Worm (Caenorhabditis elegans) whole organism, L3 larva: ENCODE data around the gene cutl-5.
A peak's percentile ranks its signal among the peaks of the same experiment; 100 is the strongest.

Experiments used
- R02D3.7 ChIP-seq: fragments of 150-350 bp; optimal IDR thresholded peaks from 2 replicates; lab custom pipeline; 2014; ENCODE audit warnings: missing biosample characterization, missing genetic modification characterization
- ZK546.5 ChIP-seq: sonication (generic microtip); optimal IDR thresholded peaks from 2 replicates; lab custom pipeline; 2017; ENCODE audit warnings: missing biosample characterization, missing genetic modification characterization
- aly-2 ChIP-seq: fragments of 150-350 bp; optimal IDR thresholded peaks from 2 replicates; lab custom pipeline; 2014; ENCODE audit warnings: missing biosample characterization, missing genetic modification characterization
- ceh-16 ChIP-seq: sonication (generic microtip); optimal IDR thresholded peaks from 2 replicates; lab custom pipeline; 2017; ENCODE audit warnings: missing biosample characterization, missing genetic modification characterization
- ceh-28 ChIP-seq: fragments of 150-350 bp; optimal IDR thresholded peaks from 2 replicates; lab custom pipeline; 2014; ENCODE audit warnings: missing biosample characterization, missing genetic modification reagents, missing genetic modification characterization
- ceh-82 ChIP-seq: fragments of 150-350 bp; optimal IDR thresholded peaks from 2 replicates; lab custom pipeline; 2014; ENCODE audit warnings: missing biosample characterization, missing genetic modification characterization
- ceh-9 ChIP-seq: sonication (generic microtip); optimal IDR thresholded peaks from 2 replicates; lab custom pipeline; 2018; ENCODE audit warnings: missing biosample characterization, missing genetic modification characterization
- egl-27 ChIP-seq: sonication (generic microtip); optimal IDR thresholded peaks from 4 replicates; lab custom pipeline; 2017; ENCODE audit warnings: missing biosample characterization, missing genetic modification reagents, missing genetic modification characterization
- egl-5 ChIP-seq: fragments of 150-350 bp; optimal IDR thresholded peaks from 2 replicates; lab custom pipeline; 2017; ENCODE audit warnings: missing biosample characterization, missing genetic modification reagents, missing genetic modification characterization, inconsistent platforms
- elt-1 ChIP-seq: fragments of 150-350 bp; optimal IDR thresholded peaks from 2 replicates; lab custom pipeline; 2014; ENCODE audit warnings: missing biosample characterization, missing genetic modification characterization
- elt-2 ChIP-seq: sonication (generic microtip); optimal IDR thresholded peaks from 2 replicates; lab custom pipeline; 2016; ENCODE audit warnings: missing genetic modification reagents, mild to moderate bottlenecking, missing genetic modification characterization, missing compliant biosample characterization
- elt-3 ChIP-seq, 3 experiments: fragments of 150-350 bp in 1 of 3; sonication (generic microtip) in 2 of 3; optimal IDR thresholded peaks; 2 replicates in 2 of 3; 4 replicates in 1 of 3; lab custom pipeline; 2014 to 2017; ENCODE audit warnings: missing biosample characterization in 3 of 3, missing genetic modification characterization in 3 of 3
- fkh-10 ChIP-seq: sonication (generic microtip); optimal IDR thresholded peaks from 2 replicates; lab custom pipeline; 2017; ENCODE audit warnings: missing biosample characterization, missing genetic modification reagents, missing genetic modification characterization
- fkh-2 ChIP-seq: fragments of 150-350 bp; optimal IDR thresholded peaks from 2 replicates; lab custom pipeline; 2014; ENCODE audit warnings: missing biosample characterization, missing genetic modification reagents, missing genetic modification characterization
- fos-1 ChIP-seq: fragments of 150-350 bp; optimal IDR thresholded peaks from 2 replicates; lab custom pipeline; 2014; ENCODE audit warnings: missing biosample characterization, missing genetic modification characterization
- hmg-11 ChIP-seq: sonication (generic microtip); optimal IDR thresholded peaks from 2 replicates; lab custom pipeline; 2016; ENCODE audit warnings: missing genetic modification characterization, missing compliant biosample characterization
- jun-1 ChIP-seq: fragments of 150-350 bp; optimal IDR thresholded peaks from 2 replicates; lab custom pipeline; 2014; ENCODE audit warnings: missing biosample characterization, missing genetic modification reagents, missing genetic modification characterization
- lin-15B ChIP-seq: fragments of 150-350 bp; optimal IDR thresholded peaks from 2 replicates; lab custom pipeline; 2014; ENCODE audit warnings: missing biosample characterization, missing genetic modification characterization
- lin-39 ChIP-seq: fragments of 150-350 bp; optimal IDR thresholded peaks from 2 replicates; lab custom pipeline; 2018; ENCODE audit warnings: missing biosample characterization, missing genetic modification reagents, missing genetic modification characterization
- mdl-1 ChIP-seq: fragments of 150-350 bp; optimal IDR thresholded peaks from 2 replicates; lab custom pipeline; 2014; ENCODE audit warnings: missing biosample characterization, missing genetic modification characterization
- nfya-1 ChIP-seq: sonication (generic microtip); optimal IDR thresholded peaks from 2 replicates; lab custom pipeline; 2017; ENCODE audit warnings: missing genetic modification characterization, mild to moderate bottlenecking, missing compliant biosample characterization, antibody characterized with exemption, moderate library complexity; ENCODE audit not compliant: insufficient read depth
- nhr-11 ChIP-seq: fragments of 150-350 bp; optimal IDR thresholded peaks from 2 replicates; lab custom pipeline; 2014; ENCODE audit warnings: missing biosample characterization, missing genetic modification characterization
- nhr-237 ChIP-seq: fragments of 150-350 bp; optimal IDR thresholded peaks from 2 replicates; lab custom pipeline; 2014; ENCODE audit warnings: missing biosample characterization, missing genetic modification characterization
- nhr-25 ChIP-seq: sonication (generic microtip); optimal IDR thresholded peaks from 2 replicates; lab custom pipeline; 2017; ENCODE audit warnings: missing biosample characterization, missing genetic modification characterization
- nhr-28 ChIP-seq: fragments of 150-350 bp; optimal IDR thresholded peaks from 2 replicates; lab custom pipeline; 2014; ENCODE audit warnings: missing biosample characterization, missing genetic modification characterization
- nhr-43 ChIP-seq: sonication (generic microtip); optimal IDR thresholded peaks from 2 replicates; lab custom pipeline; 2016; ENCODE audit warnings: mild to moderate bottlenecking, missing genetic modification characterization, missing compliant biosample characterization; ENCODE audit not compliant: poor library complexity, severe bottlenecking
- nhr-76 ChIP-seq: fragments of 150-350 bp; sonication (generic microtip); optimal IDR thresholded peaks from 5 replicates; lab custom pipeline; 2014; ENCODE audit warnings: missing biosample characterization, missing genetic modification characterization
- pha-4 ChIP-seq: fragments of 150-350 bp; optimal IDR thresholded peaks from 2 replicates; lab custom pipeline; 2014; ENCODE audit warnings: missing biosample characterization, missing genetic modification reagents, missing genetic modification characterization
- sea-2 ChIP-seq: fragments of 150-350 bp; sonication (generic microtip); optimal IDR thresholded peaks from 4 replicates; lab custom pipeline; 2014; ENCODE audit warnings: missing biosample characterization, missing genetic modification reagents, missing genetic modification characterization
- skn-1 ChIP-seq: fragments of 150-350 bp; optimal IDR thresholded peaks from 2 replicates; lab custom pipeline; 2014; ENCODE audit warnings: missing biosample characterization, missing genetic modification characterization
- snpc-4 ChIP-seq: fragments of 150-350 bp; optimal IDR thresholded peaks from 2 replicates; lab custom pipeline; 2014; ENCODE audit warnings: missing biosample characterization, missing genetic modification characterization
- tbx-2 ChIP-seq: sonication (generic microtip); optimal IDR thresholded peaks from 2 replicates; lab custom pipeline; 2016; ENCODE audit warnings: mild to moderate bottlenecking, missing genetic modification characterization, missing compliant biosample characterization
- unc-39 ChIP-seq: sonication (generic microtip); optimal IDR thresholded peaks from 4 replicates; lab custom pipeline; 2017; ENCODE audit warnings: missing biosample characterization, missing genetic modification characterization
- unc-62 ChIP-seq: fragments of 150-350 bp; sonication (generic microtip); optimal IDR thresholded peaks from 4 replicates; lab custom pipeline; 2014; ENCODE audit warnings: missing biosample characterization, missing genetic modification reagents, missing genetic modification characterization
- zag-1 ChIP-seq: fragments of 150-350 bp; optimal IDR thresholded peaks from 2 replicates; lab custom pipeline; 2014; ENCODE audit warnings: missing biosample characterization, missing genetic modification characterization
- ztf-11 ChIP-seq: fragments of 150-350 bp; optimal IDR thresholded peaks from 2 replicates; lab custom pipeline; 2014; ENCODE audit warnings: missing biosample characterization, missing genetic modification characterization
- ztf-4 ChIP-seq: fragments of 150-350 bp; optimal IDR thresholded peaks from 2 replicates; lab custom pipeline; 2014; ENCODE audit warnings: missing biosample characterization, missing genetic modification characterization

cutl-5 gene

DNA sequence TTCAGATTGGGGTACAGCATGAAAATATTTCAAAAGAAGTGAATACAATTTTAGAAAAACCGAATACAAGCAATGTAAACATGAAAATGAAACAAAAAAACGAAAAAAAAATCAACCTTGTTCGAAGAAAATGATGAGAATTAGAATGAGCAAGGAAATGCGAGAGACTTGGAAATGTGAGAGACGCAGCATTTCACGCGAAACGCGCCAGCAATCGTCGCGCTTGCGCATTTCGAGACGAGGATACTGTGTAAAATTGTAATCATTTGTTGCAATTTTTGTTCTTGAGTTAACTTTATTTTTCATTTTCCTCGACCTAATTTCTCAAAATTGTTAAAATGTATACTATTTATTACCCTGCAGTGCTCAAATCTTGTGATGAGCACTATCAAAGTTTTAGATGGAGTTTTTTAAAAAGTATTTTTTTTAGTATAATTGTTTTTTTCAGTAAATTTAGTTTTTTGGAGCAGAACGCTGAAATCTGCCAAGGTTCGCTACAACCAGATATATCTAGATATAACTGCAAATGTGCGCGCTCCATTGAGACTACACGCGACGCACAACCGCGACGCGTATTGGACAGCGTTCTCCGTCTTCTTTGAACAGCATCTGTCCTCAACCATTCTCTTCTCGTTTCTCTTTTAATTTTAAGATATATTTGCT, 36.4 kb upstream of the cutl-5 start, which contains the start of gene fust-1 (continued):
- TF ChIP-seq ztf-4 (tag; lab: Kevin White, UChicago) = peak; percentile 79
- peak; percentile 65 for TF ChIP-seq fkh-10
- peak; percentile 77 for TF ChIP-seq egl-5 (tag; lab: Kevin White, UChicago)
- peak; percentile 87 for TF ChIP-seq lin-39 (tag; lab: Kevin White, UChicago)
- TF ChIP-seq nfya-1 (tag; lab: Kevin White, UChicago) = peak; percentile 94
- no peak for TF ChIP-seq fos-1 (tag; lab: Kevin White, UChicago)
- TF ChIP-seq pha-4 (tag; lab: Kevin White, UChicago) = peak; percentile 99
- peak in 1 of 3 experiments; percentile 66 for TF ChIP-seq elt-3 (tag; optimal IDR thresholded peaks at IDR 0.05; lab: Kevin White, UChicago)
- no peak for TF ChIP-seq ztf-11 (tag; lab: Kevin White, UChicago)
- peak; percentile 61 for TF ChIP-seq aly-2 (tag; lab: Kevin White, UChicago)
- peak; percentile 91 for TF ChIP-seq snpc-4 (tag; lab: Kevin White, UChicago)
- TF ChIP-seq zag-1 (tag; lab: Kevin White, UChicago) = peak; percentile 74
- no peak for TF ChIP-seq sea-2 (GFP tag; lab: Kevin White, UChicago)
- TF ChIP-seq nhr-76 (tag; lab: Kevin White, UChicago) = no peak
- TF ChIP-seq nhr-25 (tag; lab: Kevin White, UChicago) = peak; percentile 96
- TF ChIP-seq fkh-2 (tag; lab: Kevin White, UChicago) = no peak
- peak; percentile 95 for TF ChIP-seq hmg-11
- peak; percentile 84 for TF ChIP-seq nhr-11 (tag; lab: Kevin White, UChicago)
- TF ChIP-seq R02D3.7 (tag; lab: Kevin White, UChicago) = peak; percentile 86
- no peak for TF ChIP-seq unc-39
- TF ChIP-seq, all 47 proteins: peak for 33

DNA sequence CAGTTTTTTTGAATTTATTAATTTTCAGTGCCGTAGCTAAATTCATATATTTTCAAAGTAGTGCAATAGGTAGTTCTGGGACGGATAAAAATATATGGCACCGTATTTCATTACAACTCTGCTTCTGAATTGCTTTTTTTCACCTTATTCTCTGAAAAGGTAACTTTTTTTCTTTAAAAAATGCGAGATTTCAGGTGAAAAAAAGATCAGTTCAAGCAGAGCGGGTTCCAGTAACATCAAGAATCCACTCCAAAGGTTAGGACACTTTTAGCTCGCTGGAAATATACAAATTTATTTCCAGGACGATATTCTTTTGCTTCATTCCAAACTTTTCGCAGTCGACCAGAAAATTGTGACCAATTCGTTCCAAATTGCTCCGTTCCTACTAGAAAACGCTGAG, 32.4 kb upstream of the cutl-5 start, which contains the start of gene T07F8.1:
T07F8.1 (plus strand) TSS at position 301 of the 400 bp plus-strand sequence.
- no peak for TF ChIP-seq egl-5 (tag; lab: Kevin White, UChicago)

DNA sequence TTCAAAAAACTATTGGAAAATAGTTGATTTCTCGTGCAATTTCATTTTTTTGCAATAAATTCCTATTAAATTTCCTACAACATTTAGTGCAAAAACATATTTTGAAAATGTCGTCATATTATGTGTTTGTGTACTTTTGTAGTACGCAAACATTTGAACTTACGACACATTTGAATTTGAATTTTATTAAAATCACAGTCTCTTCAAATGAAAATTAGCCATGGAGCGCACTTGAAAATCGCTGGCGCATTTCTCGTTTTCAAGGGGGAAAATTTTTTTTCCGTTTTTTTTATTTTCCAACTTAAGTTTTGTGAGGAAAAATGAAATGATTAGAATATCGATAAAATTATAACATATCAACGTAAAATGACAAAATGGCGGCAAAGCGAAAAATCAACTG, 31.8 kb upstream of the cutl-5 start:
- TF ChIP-seq jun-1 (no peak), mdl-1 (tag; lab: Kevin White, UChicago) (no peak), elt-1 (tag; lab: Kevin White, UChicago) (no peak), egl-27 (no peak), skn-1 (no peak), lin-15B (tag; lab: Kevin White, UChicago) (peak; percentile 13), pha-4 (tag; lab: Kevin White, UChicago) (peak; percentile 34), ztf-4 (tag; lab: Kevin White, UChicago) (no peak), ceh-16 (tag; lab: Kevin White, UChicago) (no peak), zag-1 (tag; lab: Kevin White, UChicago) (no peak), nhr-28 (tag; lab: Kevin White, UChicago) (no peak), elt-2 (tag; lab: Kevin White, UChicago) (peak; percentile 10), ceh-28 (tag; lab: Kevin White, UChicago) (no peak)

DNA sequence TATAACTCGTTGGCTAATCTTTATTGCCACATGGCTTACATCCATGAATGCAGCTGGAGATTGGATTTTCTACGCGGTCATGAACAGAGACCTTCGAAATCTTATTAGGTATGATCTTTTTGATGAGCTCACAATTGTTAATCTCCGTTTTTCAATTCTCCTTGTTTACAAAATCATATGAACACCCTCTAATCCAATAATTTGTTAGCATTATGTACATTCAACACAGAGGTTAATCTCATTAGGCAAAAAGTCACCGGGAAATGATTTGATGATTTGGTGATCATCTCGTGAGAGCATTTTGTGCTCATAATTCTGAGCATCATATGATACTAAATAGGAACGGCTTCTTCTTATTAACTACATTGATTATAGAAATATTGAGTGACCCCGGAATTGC, 30.5 kb upstream of the cutl-5 start:
- TF ChIP-seq ceh-82 (tag; lab: Kevin White, UChicago) (no peak), unc-39 (no peak), ceh-9 (tag; lab: Kevin White, UChicago) (no peak), hmg-11 (no peak), lin-15B (tag; lab: Kevin White, UChicago) (no peak), nhr-11 (tag; lab: Kevin White, UChicago) (no peak), nhr-43 (tag; lab: Kevin White, UChicago) (no peak), ztf-4 (tag; lab: Kevin White, UChicago) (no peak), tbx-2 (tag; lab: Kevin White, UChicago) (no peak), R02D3.7 (tag; lab: Kevin White, UChicago) (no peak), fkh-10 (no peak), elt-2 (tag; lab: Kevin White, UChicago) (no peak), nhr-25 (tag; lab: Kevin White, UChicago) (no peak), nhr-237 (tag; lab: Kevin White, UChicago) (no peak), nhr-76 (tag; lab: Kevin White, UChicago) (no peak), skn-1 (no peak), nfya-1 (tag; lab: Kevin White, UChicago) (no peak), unc-62 (GFP tag; lab: Kevin White, UChicago) (no peak), ZK546.5 (tag; lab: Kevin White, UChicago) (no peak), snpc-4 (tag; lab: Kevin White, UChicago) (no peak)
